Fruit fly (Drosophila melanogaster): ENCODE data around the gene CG4364.

- TF ChIP-seq CG7368 (GFP tag; optimal IDR thresholded peaks at IDR 0.05) (no peak), Ets96B (tag; optimal IDR thresholded peaks at IDR 0.05) (no peak), cyc (GFP tag; optimal IDR thresholded peaks at IDR 0.05) (no peak), Hr38 (GFP tag; optimal IDR thresholded peaks at IDR 0.05) (no peak), CG6808 (GFP tag; optimal IDR thresholded peaks at IDR 0.05) (no peak), fkh (GFP tag; optimal IDR thresholded peaks at IDR 0.05) (peak; percentile 29), Hr39 (GFP tag; optimal IDR thresholded peaks at IDR 0.05) (no peak)
These were observed 40.1 kb downstream of the CG4364 start for dm6 chr2L:9670909-9671422.

Data from whole organism, prepupa.